Worm (Caenorhabditis elegans) whole organism, young adult: ENCODE results near the gene F20D6.11.

Experiments
- B0019.2 ChIP-seq: fragments of 200-800 bp; sonication (Bioruptor generic); conservative IDR thresholded peaks from 2 replicates; pipeline ENCODE4 v1.3.6; 2022; ENCODE audit warnings: missing genetic modification reagents, missing genetic modification characterization, missing compliant biosample characterization
- B0336.3 ChIP-seq: fragments of 200-800 bp; sonication (Bioruptor generic); IDR thresholded peaks from 2 replicates; pipeline ENCODE4 v1.3.6; 2022; ENCODE audit warnings: missing genetic modification characterization, missing compliant biosample characterization
- F10E7.11 ChIP-seq: sonication (generic microtip); optimal IDR thresholded peaks from 2 replicates; lab custom pipeline; 2017; ENCODE audit warnings: mild to moderate bottlenecking, missing genetic modification characterization, moderate library complexity, missing compliant biosample characterization
- F33H1.4 ChIP-seq: fragments of 200-800 bp; sonication (Bioruptor generic); IDR thresholded peaks from 2 replicates; pipeline ENCODE4 v1.3.6; 2022; ENCODE audit warnings: missing genetic modification reagents, missing genetic modification characterization, missing compliant biosample characterization
- F39B2.1 ChIP-seq: fragments of 200-800 bp; sonication (Bioruptor generic); IDR thresholded peaks from 2 replicates; pipeline ENCODE4 v1.3.6; 2022; ENCODE audit warnings: missing genetic modification reagents, missing genetic modification characterization, missing compliant biosample characterization
- F49E8.2 ChIP-seq: sonication (generic microtip); optimal IDR thresholded peaks from 3 replicates; lab custom pipeline; 2017; ENCODE audit warnings: missing genetic modification characterization, mild to moderate bottlenecking, missing compliant biosample characterization, antibody characterized with exemption, moderate library complexity; ENCODE audit not compliant: insufficient read depth
- F52B5.7 ChIP-seq: sonication (generic microtip); optimal IDR thresholded peaks from 2 replicates; lab custom pipeline; 2016; ENCODE audit warnings: mild to moderate bottlenecking, missing genetic modification characterization, missing compliant biosample characterization
- K11D2.4 ChIP-seq: fragments of 200-800 bp; sonication (Bioruptor generic); IDR thresholded peaks from 2 replicates; pipeline ENCODE4 v1.3.6; 2022; ENCODE audit warnings: missing genetic modification reagents, missing genetic modification characterization, missing compliant biosample characterization
- T26A5.8 ChIP-seq: sonication (generic microtip); optimal IDR thresholded peaks from 2 replicates; lab custom pipeline; 2016; ENCODE audit warnings: missing genetic modification characterization, missing compliant biosample characterization
- Y53F4B.3 ChIP-seq: fragments of 200-800 bp; sonication (Bioruptor generic); IDR thresholded peaks from 2 replicates; pipeline ENCODE4 v1.3.6; 2022; ENCODE audit warnings: missing genetic modification reagents, missing genetic modification characterization, missing compliant biosample characterization
- Y79H2A.3 ChIP-seq: fragments of 200-800 bp; sonication (Bioruptor generic); conservative IDR thresholded peaks from 2 replicates; pipeline ENCODE4 v1.3.6; 2022; ENCODE audit warnings: missing genetic modification reagents, missing genetic modification characterization, missing compliant biosample characterization
- athp-1 ChIP-seq: sonication (generic microtip); optimal IDR thresholded peaks from 2 replicates; lab custom pipeline; 2017; ENCODE audit warnings: mild to moderate bottlenecking, missing genetic modification characterization, missing compliant biosample characterization
- attf-6 ChIP-seq: fragments of 200-800 bp; sonication (Bioruptor generic); IDR thresholded peaks from 2 replicates; pipeline ENCODE4 v1.3.6; 2022; ENCODE audit warnings: missing genetic modification reagents, missing genetic modification characterization, missing compliant biosample characterization
- ceh-27 ChIP-seq: fragments of 200-800 bp; sonication (Bioruptor generic); optimal IDR thresholded peaks from 2 replicates; lab custom pipeline; 2018; ENCODE audit warnings: mild to moderate bottlenecking, missing genetic modification characterization, moderate library complexity, missing compliant biosample characterization
- ceh-79 ChIP-seq: sonication (generic microtip); optimal IDR thresholded peaks from 2 replicates; lab custom pipeline; 2017; ENCODE audit warnings: mild to moderate bottlenecking, missing genetic modification characterization, missing compliant biosample characterization
- ekl-4 ChIP-seq: fragments of 200-800 bp; sonication (Bioruptor generic); IDR thresholded peaks from 2 replicates; pipeline ENCODE4 v1.3.6; 2022; ENCODE audit warnings: missing genetic modification reagents, missing genetic modification characterization, missing compliant biosample characterization
- hlh-12 ChIP-seq: sonication (generic microtip); optimal IDR thresholded peaks from 2 replicates; lab custom pipeline; 2016; ENCODE audit warnings: missing genetic modification characterization, missing compliant biosample characterization
- let-607 ChIP-seq, 2 experiments: fragments of 200-800 bp in 1 of 2; sonication (Bioruptor generic) in 1 of 2; sonication (generic microtip) in 1 of 2; optimal IDR thresholded peaks; 2 replicates each; lab custom pipeline; 2016 to 2018; ENCODE audit warnings: mild to moderate bottlenecking in 2 of 2, missing compliant biosample characterization in 2 of 2, missing genetic modification characterization in 2 of 2, moderate library complexity in 2 of 2, missing genotype in 1 of 2
- lin-40 ChIP-seq: sonication (generic microtip); optimal IDR thresholded peaks from 2 replicates; lab custom pipeline; 2016; ENCODE audit warnings: missing genetic modification characterization, mild to moderate bottlenecking, missing compliant biosample characterization, missing genotype, missing genetic modification reagents
- lir-1 ChIP-seq: fragments of 200-800 bp; sonication (Bioruptor generic); conservative IDR thresholded peaks from 2 replicates; pipeline ENCODE4 v1.3.6; 2022; ENCODE audit warnings: missing genetic modification reagents, missing genetic modification characterization, missing compliant biosample characterization
- madf-6 ChIP-seq: fragments of 200-800 bp; sonication (Bioruptor generic); IDR thresholded peaks from 2 replicates; pipeline ENCODE4 v1.3.6; 2022; ENCODE audit warnings: missing genetic modification reagents, missing genetic modification characterization, missing compliant biosample characterization
- nfya-1 ChIP-seq: sonication (generic microtip); optimal IDR thresholded peaks from 2 replicates; lab custom pipeline; 2017; ENCODE audit warnings: antibody characterized with exemption, missing compliant biosample characterization, missing genetic modification characterization, borderline replicate concordance; ENCODE audit not compliant: insufficient read depth
- nhr-80 ChIP-seq: sonication (generic microtip); optimal IDR thresholded peaks from 2 replicates; lab custom pipeline; 2016; ENCODE audit warnings: missing genetic modification characterization, missing compliant biosample characterization
- nhr-90 ChIP-seq: sonication (generic microtip); optimal IDR thresholded peaks from 2 replicates; lab custom pipeline; 2016; ENCODE audit warnings: missing genotype, mild to moderate bottlenecking, missing genetic modification characterization, missing compliant biosample characterization
- repo-1 ChIP-seq: sonication (generic microtip); optimal IDR thresholded peaks from 2 replicates; lab custom pipeline; 2017; ENCODE audit warnings: mild to moderate bottlenecking, missing genetic modification characterization, missing compliant biosample characterization
- sea-2 ChIP-seq: fragments of 200-800 bp; sonication (Bioruptor generic); IDR thresholded peaks from 2 replicates; pipeline ENCODE4 v1.3.6; 2022; ENCODE audit warnings: missing genetic modification characterization, missing compliant biosample characterization
- snpc-1.1 ChIP-seq: sonication (generic microtip); optimal IDR thresholded peaks from 2 replicates; lab custom pipeline; 2017; ENCODE audit warnings: missing genetic modification characterization, mild to moderate bottlenecking, missing compliant biosample characterization, antibody characterized with exemption, moderate library complexity, missing genotype, missing genetic modification reagents; ENCODE audit not compliant: insufficient read depth
- unc-130 ChIP-seq: sonication (generic microtip); optimal IDR thresholded peaks from 2 replicates; lab custom pipeline; 2016; ENCODE audit warnings: missing genetic modification reagents, missing genetic modification characterization, missing compliant biosample characterization
- xnd-1 ChIP-seq: sonication (generic microtip); optimal IDR thresholded peaks from 2 replicates; lab custom pipeline; 2016; ENCODE audit warnings: missing genotype, missing genetic modification reagents, missing genetic modification characterization, missing compliant biosample characterization
- ztf-18 ChIP-seq: sonication (generic microtip); optimal IDR thresholded peaks from 2 replicates; lab custom pipeline; 2016; ENCODE audit warnings: missing genotype, mild to moderate bottlenecking, missing genetic modification characterization, missing compliant biosample characterization
- ztf-25 ChIP-seq: fragments of 200-800 bp; sonication (Bioruptor generic); IDR thresholded peaks from 2 replicates; pipeline ENCODE4 v1.3.6; 2022; ENCODE audit warnings: missing genetic modification reagents, missing genetic modification characterization, missing compliant biosample characterization
- ztf-26 ChIP-seq: sonication (generic microtip); optimal IDR thresholded peaks from 2 replicates; lab custom pipeline; 2017; ENCODE audit warnings: missing genetic modification characterization, missing compliant biosample characterization
- ztf-6 ChIP-seq: fragments of 200-800 bp; sonication (Bioruptor generic); IDR thresholded peaks from 2 replicates; pipeline ENCODE4 v1.3.6; 2022; ENCODE audit warnings: missing genetic modification reagents, missing genetic modification characterization, missing compliant biosample characterization

F20D6.11 gene

ce11 chrV:8169150-8169549, 29.7 kb downstream of the F20D6.11 start:
- TF ChIP-seq F39B2.1 (GFP tag; lab: Robert Waterston, UW) (no peak), ceh-27 (no peak), ztf-25 (GFP tag; lab: Robert Waterston, UW) (no peak), ceh-79 (tag; lab: Kevin White, UChicago) (no peak), B0019.2 (GFP tag; lab: Robert Waterston, UW) (no peak), lir-1 (GFP tag; lab: Robert Waterston, UW) (no peak), F33H1.4 (GFP tag; lab: Robert Waterston, UW) (no peak), athp-1 (tag; lab: Kevin White, UChicago) (no peak), sea-2 (GFP tag; lab: Robert Waterston, UW) (no peak), attf-6 (GFP tag; lab: Robert Waterston, UW) (no peak)

ce11 chrV:8168219-8168962, 30.5 kb downstream of the F20D6.11 start, which contains the start of gene F20D6.8:
TSS of gene F20D6.8 (minus strand) at chrV:8168269.
- TF ChIP-seq F10E7.11 (tag; lab: Kevin White, UChicago) (no peak), ztf-18 (tag; lab: Kevin White, UChicago) (no peak), nfya-1 (tag; lab: Kevin White, UChicago) (no peak), xnd-1 (no peak), K11D2.4 (no peak), ekl-4 (GFP tag; lab: Robert Waterston, UW) (no peak), lin-40 (no peak), unc-130 (no peak), snpc-1.1 (tag; lab: Kevin White, UChicago) (no peak), F52B5.7 (tag; lab: Kevin White, UChicago) (no peak), nhr-90 (no peak), let-607 (tag; optimal IDR thresholded peaks at IDR 0.05; lab: Kevin White, UChicago) (no peak)

- TF ChIP-seq T26A5.8 (tag; lab: Kevin White, UChicago), result no peak
- no peak for TF ChIP-seq ztf-6
- TF ChIP-seq F49E8.2 (tag; lab: Kevin White, UChicago), result no peak
- TF ChIP-seq ztf-26 (tag; lab: Kevin White, UChicago), result no peak
- no peak for TF ChIP-seq madf-6 (GFP tag; lab: Robert Waterston, UW)
- TF ChIP-seq hlh-12 (tag; lab: Kevin White, UChicago), result no peak
- TF ChIP-seq B0336.3 (GFP tag; lab: Robert Waterston, UW), result no peak
- TF ChIP-seq repo-1 (tag; lab: Kevin White, UChicago), result no peak
- TF ChIP-seq Y53F4B.3 (GFP tag; lab: Robert Waterston, UW), result no peak
These were observed 35.7 kb downstream of the F20D6.11 start for ce11 chrV:8163199-8163598.

DNA sequence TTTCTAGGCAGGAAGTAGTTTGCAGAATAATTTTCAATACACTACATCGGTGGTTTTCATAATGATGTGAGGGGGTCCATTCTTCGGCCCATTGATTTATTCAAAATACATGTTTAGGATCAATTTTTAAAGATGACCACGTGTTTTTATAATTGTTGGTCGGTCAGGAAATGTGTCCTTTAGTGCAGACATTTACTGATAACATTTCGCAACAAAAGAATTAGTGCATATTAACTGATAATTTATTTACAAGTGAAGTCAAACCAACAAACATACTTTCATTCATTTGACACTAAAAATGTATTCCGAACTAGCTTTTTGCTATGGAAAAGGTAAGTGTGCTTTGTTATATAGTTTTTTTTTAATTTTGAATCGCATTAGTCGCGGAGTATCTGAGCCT, 37.2 kb downstream of the F20D6.11 start, which contains the start of gene F20D6.5:
TSS of gene F20D6.5 (plus strand) at position 259 of the 400 bp plus-strand sequence.
- TF ChIP-seq nhr-80, result peak; percentile 60
- TF ChIP-seq Y79H2A.3 (GFP tag; lab: Robert Waterston, UW), result no peak
